Fruit fly (Drosophila melanogaster): Measurements from ENCODE around the gene Smyd4-2.

Gene Smyd4-2

dm6 chr3L:12417341-12417740 is 15.6 kb upstream of the Smyd4-2 start, which contains the start of gene ArfGAP1 (continued):
- TF ChIP-seq Xrp1 (GFP tag; IDR thresholded peaks at IDR 0.05) (no peak), MBD-R2 (GFP tag; IDR thresholded peaks at IDR 0.05) (peak; percentile 65), CG4617 (GFP tag; optimal IDR thresholded peaks at IDR 0.05; ENCODE audit: borderline replicate concordance) (peak; percentile 59), CG4707 (GFP tag; optimal IDR thresholded peaks at IDR 0.05) (no peak), unc-4 (GFP tag; IDR thresholded peaks at IDR 0.05; ENCODE audit: partially characterized antibody) (peak; percentile 97), CG10431 (GFP tag; optimal IDR thresholded peaks at IDR 0.05) (no peak), CG14860 (GFP tag; IDR thresholded peaks at IDR 0.05; ENCODE audit: partially characterized antibody) (peak; percentile 90), Ets97D (GFP tag; optimal IDR thresholded peaks at IDR 0.05) (peak; percentile 87), amos (GFP tag; IDR thresholded peaks at IDR 0.05; ENCODE audit: partially characterized antibody) (peak; percentile 98), CG11560 (tag; IDR thresholded peaks at IDR 0.05) (peak; percentile 14; the same call in 1 of the 3 replicates), CG12391 (tag; optimal IDR thresholded peaks at IDR 0.05) (no peak), CG33213 (GFP tag; optimal IDR thresholded peaks at IDR 0.05) (peak; percentile 29), crol (GFP tag; IDR thresholded peaks at IDR 0.05) (no peak), CG11456 (GFP tag; IDR thresholded peaks at IDR 0.05) (peak; percentile 28; the same call in 1 of the 3 replicates), CG42726 (GFP tag; IDR thresholded peaks at IDR 0.05; ENCODE audit: partially characterized antibody) (peak; percentile 96), Sry-δ (GFP tag; optimal IDR thresholded peaks at IDR 0.05) (peak; percentile 84), emc (GFP tag; optimal IDR thresholded peaks at IDR 0.05) (no peak), CkIIα-i1 (GFP tag; IDR thresholded peaks at IDR 0.05) (no peak), CG2129 (GFP tag; IDR thresholded peaks at IDR 0.05; ENCODE audit: partially characterized antibody) (peak; percentile 96), CG32772 (GFP tag; IDR thresholded peaks at IDR 0.05) (0 out of 2 replicates have a peak, but pooled peaks have one; percentile 26), Dfd (GFP tag; optimal IDR thresholded peaks at IDR 0.05) (no peak), Nf-YB (GFP tag; optimal IDR thresholded peaks at IDR 0.05) (no peak), Hey (tag; optimal IDR thresholded peaks at IDR 0.05) (no peak), CG7745 (tag; optimal IDR thresholded peaks at IDR 0.05) (no peak), rib (GFP tag; IDR thresholded peaks at IDR 0.05) (peak; percentile 57; the same call in 1 of the 2 replicates), Opbp (GFP tag; IDR thresholded peaks at IDR 0.05; ENCODE audit: partially characterized antibody) (peak; percentile 98), nerfin-2 (GFP tag; IDR thresholded peaks at IDR 0.05; ENCODE audit: partially characterized antibody) (peak; percentile 90), Aef1 (GFP tag; IDR thresholded peaks at IDR 0.05) (0 out of 3 replicates have a peak, but pooled peaks have one; percentile 32), sima (GFP tag; optimal IDR thresholded peaks at IDR 0.05) (no peak), knrl (GFP tag; IDR thresholded peaks at IDR 0.05; ENCODE audit: partially characterized antibody) (peak; percentile 96), ken (GFP tag; IDR thresholded peaks at IDR 0.05) (0 out of 3 replicates have a peak, but pooled peaks have one; percentile 6), CHES-1-like (GFP tag; optimal IDR thresholded peaks at IDR 0.05) (peak; percentile 3), wor (GFP tag; IDR thresholded peaks at IDR 0.05) (no peak), CG12236 (GFP tag; optimal IDR thresholded peaks at IDR 0.05) (no peak), CG16813 (GFP tag; IDR thresholded peaks at IDR 0.05; ENCODE audit: partially characterized antibody) (peak; percentile 96), CG3726 (GFP tag; IDR thresholded peaks at IDR 0.05) (no peak), CG8281 (tag; optimal IDR thresholded peaks at IDR 0.05) (no peak), NC2β (GFP tag; optimal IDR thresholded peaks at IDR 0.05) (no peak), vvl (GFP tag; IDR thresholded peaks at IDR 0.05) (peak; percentile 45), gcm2 (GFP tag; optimal IDR thresholded peaks at IDR 0.05) (no peak), mld (GFP tag; IDR thresholded peaks at IDR 0.05; ENCODE audit: partially characterized antibody) (peak; percentile 88), CrebB (tag; optimal IDR thresholded peaks at IDR 0.05) (no peak), Blimp-1 (GFP tag; optimal IDR thresholded peaks at IDR 0.05) (no peak), Stat92E (GFP tag; optimal IDR thresholded peaks at IDR 0.05) (peak in 1 of 3 experiments; percentile 38), Gug (GFP tag; IDR thresholded peaks at IDR 0.05) (peak; percentile 47; the same call in 1 of the 4 replicates), crp (GFP tag; optimal IDR thresholded peaks at IDR 0.05) (peak in 1 of 2 experiments; percentile 18), BEAF-32 (GFP tag; optimal IDR thresholded peaks at IDR 0.05) (peak; percentile 77), sob (GFP tag; IDR thresholded peaks at IDR 0.05) (0 out of 2 replicates have a peak, but pooled peaks have one; percentile 17), sqz (GFP tag; optimal IDR thresholded peaks at IDR 0.05) (no peak)
